Worm (Caenorhabditis elegans) whole organism, L2 larva: ENCODE measurements around the gene C01G5.3.

ENCODE experiments used
- C34F6.9 ChIP-seq: fragments of 150-350 bp; optimal IDR thresholded peaks from 2 replicates; lab custom pipeline; 2014; ENCODE audit warnings: missing biosample characterization, missing genetic modification characterization
- F13H6.1 ChIP-seq: sonication (generic microtip); optimal IDR thresholded peaks from 2 replicates; lab custom pipeline; 2016; ENCODE audit warnings: missing genetic modification characterization, missing compliant biosample characterization
- egl-27 ChIP-seq: sonication (generic microtip); optimal IDR thresholded peaks from 3 replicates; lab custom pipeline; 2017; ENCODE audit warnings: missing biosample characterization, missing genetic modification reagents, missing genetic modification characterization
- lin-13 ChIP-seq: fragments of 150-350 bp; optimal IDR thresholded peaks from 2 replicates; lab custom pipeline; 2014; ENCODE audit warnings: missing biosample characterization, missing genetic modification reagents, missing genetic modification characterization
- lsy-2 ChIP-seq, 2 experiments: fragments of 150-350 bp in 1 of 2; sonication (generic microtip) in 1 of 2; optimal IDR thresholded peaks; 2 replicates each; lab custom pipeline; 2014 to 2017; ENCODE audit warnings: missing biosample characterization in 2 of 2, missing genetic modification characterization in 2 of 2
- mdl-1 ChIP-seq, 2 experiments: fragments of 150-350 bp in 1 of 2; sonication (generic microtip) in 1 of 2; optimal IDR thresholded peaks; 2 replicates each; lab custom pipeline; 2017; ENCODE audit warnings: missing biosample characterization in 2 of 2, missing genetic modification characterization in 2 of 2
- nhr-12 ChIP-seq: fragments of 150-350 bp; optimal IDR thresholded peaks from 2 replicates; lab custom pipeline; 2014; ENCODE audit warnings: missing biosample characterization, missing genetic modification characterization
- nhr-77 ChIP-seq: fragments of 150-350 bp; optimal IDR thresholded peaks from 2 replicates; lab custom pipeline; 2014; ENCODE audit warnings: missing biosample characterization, missing genetic modification characterization
- peb-1 ChIP-seq: fragments of 150-350 bp; optimal IDR thresholded peaks from 2 replicates; lab custom pipeline; 2014; ENCODE audit warnings: missing biosample characterization, missing genetic modification characterization
- unc-39 ChIP-seq: fragments of 150-350 bp; optimal IDR thresholded peaks from 2 replicates; lab custom pipeline; 2014; ENCODE audit warnings: missing biosample characterization, missing genetic modification characterization
- unc-62 ChIP-seq: fragments of 150-350 bp; optimal IDR thresholded peaks from 2 replicates; lab custom pipeline; 2014; ENCODE audit warnings: missing biosample characterization, missing genetic modification reagents, missing genetic modification characterization
- zag-1 ChIP-seq: fragments of 150-350 bp; optimal IDR thresholded peaks from 2 replicates; lab custom pipeline; 2014; ENCODE audit warnings: missing biosample characterization, missing genetic modification characterization
- ztf-11 ChIP-seq: sonication (generic microtip); optimal IDR thresholded peaks from 2 replicates; lab custom pipeline; 2017; ENCODE audit warnings: missing biosample characterization, missing genetic modification characterization

- TF ChIP-seq lsy-2 (tag; optimal IDR thresholded peaks at IDR 0.05; lab: Kevin White, UChicago) (no peak), lin-13 (GFP tag; lab: Kevin White, UChicago) (no peak), egl-27 (tag; lab: Kevin White, UChicago) (no peak), zag-1 (tag; lab: Kevin White, UChicago) (no peak), nhr-12 (tag; lab: Kevin White, UChicago) (no peak), peb-1 (tag; lab: Kevin White, UChicago) (no peak), mdl-1 (tag; optimal IDR thresholded peaks at IDR 0.05; lab: Kevin White, UChicago) (no peak), ztf-11 (tag; lab: Kevin White, UChicago) (no peak), C34F6.9 (tag; lab: Kevin White, UChicago) (peak; percentile 12), F13H6.1 (no peak), unc-39 (tag; lab: Kevin White, UChicago) (no peak), unc-62 (GFP tag; lab: Kevin White, UChicago) (no peak), nhr-77 (tag; lab: Kevin White, UChicago) (no peak)
These were observed 38.3 kb downstream of the C01G5.3 start for ce11 chrIV:6574343-6574742.
